Worm (Caenorhabditis elegans) whole organism, L3 larva: ENCODE results near the gene Y102A5C.2.

Experiments used
- aly-2 ChIP-seq: fragments of 150-350 bp; optimal IDR thresholded peaks from 2 replicates; lab custom pipeline; 2014; ENCODE audit warnings: missing biosample characterization, missing genetic modification characterization
- nhr-11 ChIP-seq: fragments of 150-350 bp; optimal IDR thresholded peaks from 2 replicates; lab custom pipeline; 2014; ENCODE audit warnings: missing biosample characterization, missing genetic modification characterization
- nhr-28 ChIP-seq: fragments of 150-350 bp; optimal IDR thresholded peaks from 2 replicates; lab custom pipeline; 2014; ENCODE audit warnings: missing biosample characterization, missing genetic modification characterization
- pqm-1 ChIP-seq: fragments of 150-350 bp; optimal IDR thresholded peaks from 2 replicates; lab custom pipeline; 2017; ENCODE audit warnings: missing biosample characterization, missing genetic modification characterization, inconsistent platforms
- unc-62 ChIP-seq: fragments of 150-350 bp; sonication (generic microtip); optimal IDR thresholded peaks from 4 replicates; lab custom pipeline; 2014; ENCODE audit warnings: missing biosample characterization, missing genetic modification reagents, missing genetic modification characterization
- ztf-11 ChIP-seq: fragments of 150-350 bp; optimal IDR thresholded peaks from 2 replicates; lab custom pipeline; 2014; ENCODE audit warnings: missing biosample characterization, missing genetic modification characterization

- no peak for TF ChIP-seq ztf-11
- TF ChIP-seq nhr-11 (tag; lab: Kevin White, UChicago): no peak
- no peak for TF ChIP-seq unc-62
- no peak for TF ChIP-seq aly-2 (tag; lab: Kevin White, UChicago)
- TF ChIP-seq nhr-28 (tag; lab: Kevin White, UChicago): no peak
- no peak for TF ChIP-seq pqm-1 (tag; lab: Kevin White, UChicago)
These were observed 36.1 kb upstream of the Y102A5C.2 start, which contains the start of the genes F09C6.11 and F09C6.12 for ce11 chrV:16882260-16882918.
